Fruit fly (Drosophila melanogaster): Measurements from ENCODE around the gene Pxt.

Gene Pxt

DNA sequence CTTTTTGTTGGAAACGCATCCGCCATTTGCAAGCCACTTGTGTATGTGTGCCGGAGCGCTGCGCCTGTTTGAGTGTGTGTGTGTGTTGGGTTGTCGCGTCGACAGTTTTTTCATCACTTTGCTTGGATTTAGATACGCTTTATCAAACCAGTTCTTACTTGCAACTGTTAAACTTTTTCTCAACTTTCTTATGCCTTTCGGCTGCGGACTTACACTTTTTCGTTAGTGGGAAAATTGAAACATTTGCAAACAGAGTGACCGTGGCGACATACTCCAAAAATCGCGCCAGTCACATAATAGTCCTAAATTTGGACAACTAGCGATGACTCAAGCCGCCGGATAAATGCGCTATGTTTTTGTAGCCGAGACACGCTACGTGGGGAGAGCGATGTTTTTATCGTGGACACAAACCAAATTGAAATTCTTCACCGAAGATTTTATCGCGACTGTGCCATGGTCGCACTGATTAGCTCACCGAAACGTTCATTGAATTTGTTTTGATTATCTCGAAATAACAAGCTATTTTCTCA lies 36.9 kb upstream of the Pxt start, which contains the start of the genes alt and CG7655 (continued):
- TF ChIP-seq cad (GFP tag; optimal IDR thresholded peaks at IDR 0.05) (no peak), sob (GFP tag; IDR thresholded peaks at IDR 0.05) (no peak), toy (GFP tag; IDR thresholded peaks at IDR 0.05) (no peak), CG6254 (GFP tag; optimal IDR thresholded peaks at IDR 0.05) (no peak), caup (GFP tag; optimal IDR thresholded peaks at IDR 0.05; ENCODE audit: severe bottlenecking) (peak; percentile 27), en (GFP tag; optimal IDR thresholded peaks at IDR 0.05) (no peak), tgo (GFP tag; IDR thresholded peaks at IDR 0.05) (no peak), CG31441 (GFP tag; IDR thresholded peaks at IDR 0.05) (no peak), lola (GFP tag; optimal IDR thresholded peaks at IDR 0.05) (no peak), Sry-δ (GFP tag; optimal IDR thresholded peaks at IDR 0.05) (peak; percentile 74), CG7271 (tag; optimal IDR thresholded peaks at IDR 0.05) (no peak), CG1602 (GFP tag; optimal IDR thresholded peaks at IDR 0.05) (no peak), ATbp (GFP tag; optimal IDR thresholded peaks at IDR 0.05) (no peak), CG4820 (GFP tag; optimal IDR thresholded peaks at IDR 0.05) (no peak), Sox100B (GFP tag; optimal IDR thresholded peaks at IDR 0.05) (no peak), CG11398 (GFP tag; optimal IDR thresholded peaks at IDR 0.05) (no peak), zen2 (GFP tag; IDR thresholded peaks at IDR 0.05; ENCODE audit: partially characterized antibody) (no peak), CG15696 (tag; optimal IDR thresholded peaks at IDR 0.05) (no peak), slou (GFP tag; optimal IDR thresholded peaks at IDR 0.05) (no peak), mam (GFP tag; optimal IDR thresholded peaks at IDR 0.05) (peak; percentile 22), Nf-YA (GFP tag; IDR thresholded peaks at IDR 0.05) (no peak), lov (optimal IDR thresholded peaks at IDR 0.05) (no peak), lov (GFP tag; IDR thresholded peaks at IDR 0.05) (no peak), CG34224 (GFP tag; IDR thresholded peaks at IDR 0.05; ENCODE audit: partially characterized antibody) (no peak), row (GFP tag; IDR thresholded peaks at IDR 0.05) (no peak), org-1 (GFP tag; optimal IDR thresholded peaks at IDR 0.05) (no peak), CG10462 (GFP tag; optimal IDR thresholded peaks at IDR 0.05) (no peak), Hmx (GFP tag; optimal IDR thresholded peaks at IDR 0.05) (no peak), Lpt (GFP tag; optimal IDR thresholded peaks at IDR 0.05) (no peak), jigr1 (GFP tag; IDR thresholded peaks at IDR 0.05) (no peak), CG16815 (GFP tag; optimal IDR thresholded peaks at IDR 0.05) (no peak), CG14667 (GFP tag; IDR thresholded peaks at IDR 0.05) (no peak), klu (GFP tag; IDR thresholded peaks at IDR 0.05) (no peak), HmgD (GFP tag; optimal IDR thresholded peaks at IDR 0.05) (peak; percentile 84), D (optimal IDR thresholded peaks at IDR 0.05) (peak; percentile 6), D (GFP tag; optimal IDR thresholded peaks at IDR 0.05) (no peak), C15 (GFP tag; IDR thresholded peaks at IDR 0.05) (no peak), CG10543 (GFP tag; optimal IDR thresholded peaks at IDR 0.05) (peak; percentile 28), fd64A (GFP tag; optimal IDR thresholded peaks at IDR 0.05) (no peak), CG7963 (GFP tag; IDR thresholded peaks at IDR 0.05; ENCODE audit: partially characterized antibody) (no peak), fd102C (GFP tag; optimal IDR thresholded peaks at IDR 0.05) (no peak), CG4854 (GFP tag; optimal IDR thresholded peaks at IDR 0.05) (no peak), scrt (GFP tag; optimal IDR thresholded peaks at IDR 0.05) (no peak), CG14965 (GFP tag; optimal IDR thresholded peaks at IDR 0.05; ENCODE audit: borderline replicate concordance) (no peak), dimm (GFP tag; IDR thresholded peaks at IDR 0.05) (no peak), CG9609 (GFP tag; optimal IDR thresholded peaks at IDR 0.05) (peak; percentile 24), fru (optimal IDR thresholded peaks at IDR 0.05) (no peak), Bdp1 (GFP tag; optimal IDR thresholded peaks at IDR 0.05) (no peak), zfh1 (GFP tag; IDR thresholded peaks at IDR 0.05) (no peak), ato (GFP tag; IDR thresholded peaks at IDR 0.05; ENCODE audit: partially characterized antibody) (no peak), Abd-B (GFP tag; optimal IDR thresholded peaks at IDR 0.05) (no peak), PHDP (tag; optimal IDR thresholded peaks at IDR 0.05) (no peak)

Measured in whole organism, embryonic.